Worm (Caenorhabditis elegans): ENCODE results near the gene nhr-32.

The nhr-32 gene

ce11 chrX:13251354-13251843 is 365 bp upstream of the nhr-32 start (continued):
- TF ChIP-seq snu-23 (GFP tag; optimal IDR thresholded peaks at IDR 0.05) (peak; percentile 84), isw-1 (GFP tag; IDR thresholded peaks at IDR 0.05) (no peak; the same call in none of the 2 replicates), Y116A8C.19 (tag; optimal IDR thresholded peaks at IDR 0.05; ENCODE audit: borderline replicate concordance) (no peak), sox-4 (tag; optimal IDR thresholded peaks at IDR 0.05) (no peak), lin-39 (tag; optimal IDR thresholded peaks at IDR 0.05) (no peak)

- no peak for TF ChIP-seq fkh-4 (tag; optimal IDR thresholded peaks at IDR 0.05; ENCODE audit: borderline replicate concordance)
- no peak for TF ChIP-seq ztf-4 (tag; optimal IDR thresholded peaks at IDR 0.05)
- TF ChIP-seq mep-1 (tag; optimal IDR thresholded peaks at IDR 0.05): no peak
- TF ChIP-seq dsc-1 (tag; optimal IDR thresholded peaks at IDR 0.05): no peak
- TF ChIP-seq elt-2 (tag; optimal IDR thresholded peaks at IDR 0.05): peak; percentile 82
- TF ChIP-seq ceh-8 (GFP tag; optimal IDR thresholded peaks at IDR 0.05): no peak
- peak; percentile 77 for TF ChIP-seq tlp-1 (tag; optimal IDR thresholded peaks at IDR 0.05)
- TF ChIP-seq ces-1 (GFP tag; optimal IDR thresholded peaks at IDR 0.05): no peak
- TF ChIP-seq efl-1 (optimal IDR thresholded peaks at IDR 0.05): no peak
- TF ChIP-seq efl-1 (GFP tag; optimal IDR thresholded peaks at IDR 0.05 in 1 of 2): peak in 1 of 2 experiments; percentile 41
- no peak for TF ChIP-seq elt-3 (tag; optimal IDR thresholded peaks at IDR 0.05)
- no peak for TF ChIP-seq nhr-71 (tag; optimal IDR thresholded peaks at IDR 0.05)
- TF ChIP-seq nhr-12 (tag; optimal IDR thresholded peaks at IDR 0.05): no peak
- no peak for TF ChIP-seq zip-4 (GFP tag; optimal IDR thresholded peaks at IDR 0.05)
Measured at ce11 chrX:13257577-13257976, 5.8 kb downstream of the nhr-32 start, which contains the start of gene K08H2.10. Gene K08H2.10 (plus strand): TSS chrX:13257806.

- TF ChIP-seq elt-2 (tag; optimal IDR thresholded peaks at IDR 0.05) (peak; percentile 0), snpc-4 (tag; optimal IDR thresholded peaks at IDR 0.05) (peak; percentile 11), nhr-71 (tag; optimal IDR thresholded peaks at IDR 0.05) (peak; percentile 8)
Measured at ce11 chrX:13261037-13261592, 9.4 kb downstream of the nhr-32 start.

ce11 chrX:13262195-13262594 is 10.4 kb downstream of the nhr-32 start, which contains the start of gene K09A11.1:
Gene K09A11.1 (plus strand): TSS chrX:13262495.
- TF ChIP-seq vab-15 (tag; optimal IDR thresholded peaks at IDR 0.05): no peak
- TF ChIP-seq lin-15B (tag; optimal IDR thresholded peaks at IDR 0.05): no peak
- no peak for TF ChIP-seq zip-4 (GFP tag; optimal IDR thresholded peaks at IDR 0.05)
- TF ChIP-seq nhr-71 (tag; optimal IDR thresholded peaks at IDR 0.05): no peak
- no peak for TF ChIP-seq hpl-2 (GFP tag; optimal IDR thresholded peaks at IDR 0.05)
- no peak for TF ChIP-seq jun-1 (tag; optimal IDR thresholded peaks at IDR 0.05)
- TF ChIP-seq zag-1 (tag; optimal IDR thresholded peaks at IDR 0.05): no peak
- no peak for TF ChIP-seq tlp-1 (tag; optimal IDR thresholded peaks at IDR 0.05)
- no peak for TF ChIP-seq ceh-90 (tag; optimal IDR thresholded peaks at IDR 0.05)
- no peak for TF ChIP-seq dpl-1 (GFP tag; optimal IDR thresholded peaks at IDR 0.05)
- no peak for TF ChIP-seq F16B12.6 (tag; optimal IDR thresholded peaks at IDR 0.05)
- no peak for TF ChIP-seq mep-1 (tag; optimal IDR thresholded peaks at IDR 0.05)
- TF ChIP-seq lsy-2 (tag; optimal IDR thresholded peaks at IDR 0.05): no peak
- TF ChIP-seq aly-2 (tag; optimal IDR thresholded peaks at IDR 0.05): no peak
- no peak for TF ChIP-seq ceh-88 (GFP tag; IDR thresholded peaks at IDR 0.05)
- no peak for TF ChIP-seq nhr-90 (tag; optimal IDR thresholded peaks at IDR 0.05; ENCODE audit: poor library complexity)
- no peak for TF ChIP-seq fkh-10 (GFP tag; optimal IDR thresholded peaks at IDR 0.05)
- no peak for TF ChIP-seq egl-27 (tag; optimal IDR thresholded peaks at IDR 0.05)

- TF ChIP-seq tlp-1 (tag; optimal IDR thresholded peaks at IDR 0.05) (no peak), lir-3 (tag; optimal IDR thresholded peaks at IDR 0.05; ENCODE audit: poor library complexity) (peak; percentile 20), C16A3.4 (tag; optimal IDR thresholded peaks at IDR 0.05) (peak; percentile 37), fkh-4 (tag; optimal IDR thresholded peaks at IDR 0.05; ENCODE audit: borderline replicate concordance) (no peak), mef-2 (tag; optimal IDR thresholded peaks at IDR 0.05) (no peak), lin-13 (GFP tag; optimal IDR thresholded peaks at IDR 0.05) (no peak), skn-1 (tag; optimal IDR thresholded peaks at IDR 0.05) (peak; percentile 37), irx-1 (tag; optimal IDR thresholded peaks at IDR 0.05) (peak; percentile 11), unc-62 (GFP tag; optimal IDR thresholded peaks at IDR 0.05) (no peak), nhr-84 (tag; optimal IDR thresholded peaks at IDR 0.05) (no peak), dsc-1 (tag; optimal IDR thresholded peaks at IDR 0.05) (peak; percentile 79), swsn-7 (tag; optimal IDR thresholded peaks at IDR 0.05) (peak; percentile 61), alr-1 (tag; optimal IDR thresholded peaks at IDR 0.05; ENCODE audit: borderline replicate concordance) (no peak), nhr-47 (tag; optimal IDR thresholded peaks at IDR 0.05) (peak; percentile 80), nhr-19 (GFP tag; conservative IDR thresholded peaks at IDR 0.05) (peak; percentile 72), isw-1 (GFP tag; IDR thresholded peaks at IDR 0.05) (peak; percentile 16)
Measured at ce11 chrX:13264550-13264949, 12.8 kb downstream of the nhr-32 start.
